Worm (Caenorhabditis elegans) whole organism, L2 larva: ENCODE results near the gene F26F4.8.
A peak's percentile ranks its signal among the peaks of the same experiment; 100 is the strongest.

Source experiments
- C34F6.9 ChIP-seq: fragments of 150-350 bp; optimal IDR thresholded peaks from 2 replicates; lab custom pipeline; 2014; ENCODE audit warnings: missing biosample characterization, missing genetic modification characterization
- F13H6.1 ChIP-seq: sonication (generic microtip); optimal IDR thresholded peaks from 2 replicates; lab custom pipeline; 2016; ENCODE audit warnings: missing genetic modification characterization, missing compliant biosample characterization
- R02D3.7 ChIP-seq: fragments of 150-350 bp; optimal IDR thresholded peaks from 2 replicates; lab custom pipeline; 2014; ENCODE audit warnings: missing biosample characterization, missing genetic modification characterization
- Y55F3AM.14 ChIP-seq: fragments of 200-800 bp; sonication (Bioruptor generic); optimal IDR thresholded peaks from 2 replicates; lab custom pipeline; 2018; ENCODE audit warnings: mild to moderate bottlenecking, missing genetic modification characterization, missing compliant biosample characterization
- ZK546.5 ChIP-seq: sonication (generic microtip); optimal IDR thresholded peaks from 2 replicates; lab custom pipeline; 2017; ENCODE audit warnings: missing biosample characterization, missing genetic modification characterization
- alr-1 ChIP-seq: fragments of 150-350 bp; optimal IDR thresholded peaks from 2 replicates; lab custom pipeline; 2014; ENCODE audit warnings: missing biosample characterization, missing genetic modification characterization
- aly-2 ChIP-seq: fragments of 150-350 bp; optimal IDR thresholded peaks from 2 replicates; lab custom pipeline; 2014; ENCODE audit warnings: missing biosample characterization, missing genetic modification characterization
- ama-1 ChIP-seq: fragments of 150-350 bp; optimal IDR thresholded peaks from 2 replicates; lab custom pipeline; 2018; ENCODE audit warnings: inconsistent platforms
- blmp-1 ChIP-seq: sonication (generic microtip); optimal IDR thresholded peaks from 2 replicates; lab custom pipeline; 2017; ENCODE audit warnings: missing genetic modification characterization, mild to moderate bottlenecking, missing compliant biosample characterization, antibody characterized with exemption, moderate library complexity; ENCODE audit not compliant: insufficient read depth
- ceh-16 ChIP-seq: fragments of 150-350 bp; optimal IDR thresholded peaks from 2 replicates; lab custom pipeline; 2014; ENCODE audit warnings: missing biosample characterization, missing genetic modification characterization
- ceh-82 ChIP-seq: fragments of 150-350 bp; optimal IDR thresholded peaks from 2 replicates; lab custom pipeline; 2014; ENCODE audit warnings: missing biosample characterization, missing genetic modification characterization
- crh-2 ChIP-seq: sonication (generic microtip); optimal IDR thresholded peaks from 2 replicates; lab custom pipeline; 2017; ENCODE audit warnings: missing biosample characterization, missing genetic modification characterization
- dmd-4 ChIP-seq: sonication (generic microtip); optimal IDR thresholded peaks from 2 replicates; lab custom pipeline; 2017; ENCODE audit warnings: missing biosample characterization, missing genetic modification characterization
- egl-27 ChIP-seq: sonication (generic microtip); optimal IDR thresholded peaks from 3 replicates; lab custom pipeline; 2017; ENCODE audit warnings: missing biosample characterization, missing genetic modification reagents, missing genetic modification characterization
- elt-1 ChIP-seq: fragments of 150-350 bp; optimal IDR thresholded peaks from 2 replicates; lab custom pipeline; 2014; ENCODE audit warnings: missing biosample characterization, missing genetic modification characterization
- elt-3 ChIP-seq: sonication (generic microtip); optimal IDR thresholded peaks from 2 replicates; lab custom pipeline; 2017; ENCODE audit warnings: missing biosample characterization, missing genetic modification characterization
- fos-1 ChIP-seq: fragments of 150-350 bp; optimal IDR thresholded peaks from 2 replicates; lab custom pipeline; 2014; ENCODE audit warnings: missing biosample characterization, missing genetic modification characterization
- gmeb-1 ChIP-seq: fragments of 150-350 bp; optimal IDR thresholded peaks from 2 replicates; lab custom pipeline; 2014; ENCODE audit warnings: missing biosample characterization, missing genetic modification characterization
- lin-11 ChIP-seq: fragments of 150-350 bp; sonication (generic microtip); optimal IDR thresholded peaks from 2 replicates; lab custom pipeline; 2014; ENCODE audit warnings: missing biosample characterization, missing genetic modification characterization, inconsistent platforms, mixed read lengths
- lin-13 ChIP-seq: fragments of 150-350 bp; optimal IDR thresholded peaks from 2 replicates; lab custom pipeline; 2014; ENCODE audit warnings: missing biosample characterization, missing genetic modification reagents, missing genetic modification characterization
- lin-39 ChIP-seq: fragments of 150-350 bp; optimal IDR thresholded peaks from 2 replicates; lab custom pipeline; 2014; ENCODE audit warnings: missing biosample characterization, missing genetic modification reagents, missing genetic modification characterization
- lsy-2 ChIP-seq, 2 experiments: fragments of 150-350 bp in 1 of 2; sonication (generic microtip) in 1 of 2; optimal IDR thresholded peaks; 2 replicates each; lab custom pipeline; 2014 to 2017; ENCODE audit warnings: missing biosample characterization in 2 of 2, missing genetic modification characterization in 2 of 2
- mab-5 ChIP-seq: fragments of 150-350 bp; optimal IDR thresholded peaks from 2 replicates; lab custom pipeline; 2014; ENCODE audit warnings: missing biosample characterization, missing genetic modification characterization
- mbf-1 ChIP-seq: sonication (generic microtip); optimal IDR thresholded peaks from 2 replicates; lab custom pipeline; 2017; ENCODE audit warnings: missing biosample characterization, missing genetic modification characterization
- mdl-1 ChIP-seq, 2 experiments: fragments of 150-350 bp in 1 of 2; sonication (generic microtip) in 1 of 2; optimal IDR thresholded peaks; 2 replicates each; lab custom pipeline; 2017; ENCODE audit warnings: missing biosample characterization in 2 of 2, missing genetic modification characterization in 2 of 2
- nhr-10 ChIP-seq: sonication (generic microtip); optimal IDR thresholded peaks from 2 replicates; lab custom pipeline; 2017; ENCODE audit warnings: missing biosample characterization, missing genetic modification characterization
- nhr-11 ChIP-seq: fragments of 150-350 bp; optimal IDR thresholded peaks from 2 replicates; lab custom pipeline; 2014; ENCODE audit warnings: missing biosample characterization, missing genetic modification characterization
- nhr-12 ChIP-seq: fragments of 150-350 bp; optimal IDR thresholded peaks from 2 replicates; lab custom pipeline; 2014; ENCODE audit warnings: missing biosample characterization, missing genetic modification characterization
- nhr-129 ChIP-seq: fragments of 150-350 bp; optimal IDR thresholded peaks from 2 replicates; lab custom pipeline; 2014; ENCODE audit warnings: missing biosample characterization, missing genetic modification characterization
- nhr-21 ChIP-seq: fragments of 150-350 bp; optimal IDR thresholded peaks from 2 replicates; lab custom pipeline; 2014; ENCODE audit warnings: missing biosample characterization, missing genetic modification characterization
- nhr-23 ChIP-seq: fragments of 150-350 bp; optimal IDR thresholded peaks from 2 replicates; lab custom pipeline; 2014; ENCODE audit warnings: missing biosample characterization, missing genetic modification reagents, missing genetic modification characterization
- nhr-237 ChIP-seq: fragments of 150-350 bp; optimal IDR thresholded peaks from 2 replicates; lab custom pipeline; 2014; ENCODE audit warnings: missing biosample characterization, missing genetic modification characterization
- nhr-25 ChIP-seq: fragments of 150-350 bp; sonication (generic microtip); optimal IDR thresholded peaks from 3 replicates; lab custom pipeline; 2014; ENCODE audit warnings: missing biosample characterization, missing genetic modification characterization
- nhr-6 ChIP-seq: fragments of 150-350 bp; optimal IDR thresholded peaks from 2 replicates; lab custom pipeline; 2014; ENCODE audit warnings: missing biosample characterization, missing genetic modification characterization
- nhr-77 ChIP-seq: fragments of 150-350 bp; optimal IDR thresholded peaks from 2 replicates; lab custom pipeline; 2014; ENCODE audit warnings: missing biosample characterization, missing genetic modification characterization
- peb-1 ChIP-seq: fragments of 150-350 bp; optimal IDR thresholded peaks from 2 replicates; lab custom pipeline; 2014; ENCODE audit warnings: missing biosample characterization, missing genetic modification characterization
- sem-4 ChIP-seq: fragments of 150-350 bp; optimal IDR thresholded peaks from 2 replicates; lab custom pipeline; 2014; ENCODE audit warnings: missing biosample characterization, missing genetic modification reagents, missing genetic modification characterization
- skn-1 ChIP-seq: sonication (generic microtip); optimal IDR thresholded peaks from 2 replicates; lab custom pipeline; 2017; ENCODE audit warnings: missing biosample characterization, missing genetic modification characterization
- sma-3 ChIP-seq: sonication (generic microtip); optimal IDR thresholded peaks from 2 replicates; lab custom pipeline; 2016; ENCODE audit warnings: missing genetic modification reagents, missing genetic modification characterization, missing compliant biosample characterization
- sma-9 ChIP-seq, 2 experiments: fragments of 150-350 bp in 1 of 2; sonication (generic microtip) in 1 of 2; optimal IDR thresholded peaks; 2 replicates each; lab custom pipeline; 2014 to 2016; ENCODE audit warnings: missing genetic modification characterization in 2 of 2, mild to moderate bottlenecking in 1 of 2, missing biosample characterization in 1 of 2, missing compliant biosample characterization in 1 of 2, missing genetic modification reagents in 1 of 2, moderate library complexity in 1 of 2
- snpc-4 ChIP-seq: fragments of 150-350 bp; optimal IDR thresholded peaks from 2 replicates; lab custom pipeline; 2014; ENCODE audit warnings: missing biosample characterization, missing genetic modification characterization
- unc-39 ChIP-seq: fragments of 150-350 bp; optimal IDR thresholded peaks from 2 replicates; lab custom pipeline; 2014; ENCODE audit warnings: missing biosample characterization, missing genetic modification characterization
- unc-55 ChIP-seq: fragments of 150-350 bp; sonication (generic microtip); optimal IDR thresholded peaks from 3 replicates; lab custom pipeline; 2014; ENCODE audit warnings: missing biosample characterization, missing genetic modification reagents, missing genetic modification characterization
- unc-62 ChIP-seq: fragments of 150-350 bp; optimal IDR thresholded peaks from 2 replicates; lab custom pipeline; 2014; ENCODE audit warnings: missing biosample characterization, missing genetic modification reagents, missing genetic modification characterization
- zag-1 ChIP-seq: fragments of 150-350 bp; optimal IDR thresholded peaks from 2 replicates; lab custom pipeline; 2014; ENCODE audit warnings: missing biosample characterization, missing genetic modification characterization
- ztf-1 ChIP-seq: fragments of 200-800 bp; sonication (Bioruptor generic); conservative IDR thresholded peaks from 2 replicates; pipeline ENCODE4 v1.3.6; 2022; ENCODE audit warnings: missing genetic modification characterization, missing compliant biosample characterization
- ztf-11 ChIP-seq: sonication (generic microtip); optimal IDR thresholded peaks from 2 replicates; lab custom pipeline; 2017; ENCODE audit warnings: missing biosample characterization, missing genetic modification characterization
- ztf-4 ChIP-seq: fragments of 150-350 bp; optimal IDR thresholded peaks from 2 replicates; lab custom pipeline; 2014; ENCODE audit warnings: missing biosample characterization, missing genetic modification characterization

Gene F26F4.8

ce11 chrIII:4878281-4878680 is 27.0 kb downstream of the F26F4.8 start, which contains the start of the genes tost-1 and arx-6:
Gene tost-1, minus strand, starts transcription at chrIII:4878311.
Gene arx-6, plus strand, starts transcription at chrIII:4878658.
- no peak for TF ChIP-seq R02D3.7 (tag; lab: Kevin White, UChicago)
- TF ChIP-seq sem-4 (tag; lab: Kevin White, UChicago) = no peak
- no peak for TF ChIP-seq nhr-21 (tag; lab: Kevin White, UChicago)
- no peak for TF ChIP-seq ceh-16 (tag; lab: Kevin White, UChicago)
- TF ChIP-seq aly-2 (tag; lab: Kevin White, UChicago) = no peak
- TF ChIP-seq F13H6.1 (tag; lab: Kevin White, UChicago) = peak; percentile 1
- no peak for TF ChIP-seq ztf-11 (tag; lab: Kevin White, UChicago)
- TF ChIP-seq nhr-25 (tag; lab: Kevin White, UChicago) = no peak
- TF ChIP-seq mdl-1 (tag; optimal IDR thresholded peaks at IDR 0.05; lab: Kevin White, UChicago) = no peak
- TF ChIP-seq elt-3 (tag; lab: Kevin White, UChicago) = no peak
- TF ChIP-seq skn-1 (tag; lab: Kevin White, UChicago) = no peak
- TF ChIP-seq nhr-129 (tag; lab: Kevin White, UChicago) = peak; percentile 54
- TF ChIP-seq nhr-77 = no peak
- TF ChIP-seq sma-3 (GFP tag; lab: Kevin White, UChicago) = peak; percentile 13
- no peak for TF ChIP-seq ceh-82
- TF ChIP-seq nhr-12 (tag; lab: Kevin White, UChicago) = no peak
- TF ChIP-seq egl-27 = no peak
- TF ChIP-seq alr-1 (tag; lab: Kevin White, UChicago) = no peak
- TF ChIP-seq peb-1 (tag; lab: Kevin White, UChicago) = no peak
- TF ChIP-seq Y55F3AM.14 (GFP tag; lab: Kevin White, UChicago) = no peak
- no peak for TF ChIP-seq unc-39 (tag; lab: Kevin White, UChicago)
- no peak for TF ChIP-seq nhr-23 (tag; lab: Kevin White, UChicago)
- TF ChIP-seq ZK546.5 (tag; lab: Kevin White, UChicago) = no peak
- peak; percentile 71 for TF ChIP-seq unc-55 (GFP tag; lab: Kevin White, UChicago)
- no peak for TF ChIP-seq ztf-1 (GFP tag; lab: Robert Waterston, UW)
- no peak for TF ChIP-seq snpc-4 (tag; lab: Kevin White, UChicago)
- TF ChIP-seq dmd-4 (tag; lab: Kevin White, UChicago) = no peak
- peak; percentile 15 for TF ChIP-seq mab-5 (tag; lab: Kevin White, UChicago)
- TF ChIP-seq gmeb-1 = peak; percentile 88
- TF ChIP-seq crh-2 (tag; lab: Kevin White, UChicago) = peak; percentile 15
- no peak for TF ChIP-seq sma-9 (GFP tag; optimal IDR thresholded peaks at IDR 0.05; lab: Kevin White, UChicago)
- no peak for TF ChIP-seq sma-9 (tag; optimal IDR thresholded peaks at IDR 0.05; lab: Kevin White, UChicago)
- TF ChIP-seq nhr-6 (tag; lab: Kevin White, UChicago) = no peak
- no peak for TF ChIP-seq nhr-237 (tag; lab: Kevin White, UChicago)
- no peak for TF ChIP-seq zag-1 (tag; lab: Kevin White, UChicago)
- no peak for TF ChIP-seq unc-62 (GFP tag; lab: Kevin White, UChicago)
- no peak for TF ChIP-seq lin-13 (GFP tag; lab: Kevin White, UChicago)
- peak; percentile 66 for TF ChIP-seq C34F6.9 (tag; lab: Kevin White, UChicago)
- TF ChIP-seq blmp-1 = no peak
- TF ChIP-seq lin-11 (tag; lab: Kevin White, UChicago) = no peak
- no peak for TF ChIP-seq mbf-1 (tag; lab: Kevin White, UChicago)
- no peak for TF ChIP-seq elt-1
- no peak for TF ChIP-seq nhr-10
- TF ChIP-seq lsy-2 (tag; optimal IDR thresholded peaks at IDR 0.05; lab: Kevin White, UChicago) = peak in 1 of 2 experiments; percentile 70
- TF ChIP-seq nhr-11 (tag; lab: Kevin White, UChicago) = no peak
- no peak for TF ChIP-seq ztf-4 (tag; lab: Kevin White, UChicago)
- no peak for TF ChIP-seq ama-1 (lab: Kevin White, UChicago)
- no peak for TF ChIP-seq lin-39
- TF ChIP-seq fos-1 (tag; lab: Kevin White, UChicago) = peak; percentile 68
